Worm (Caenorhabditis elegans) whole organism, late embryonic: Measurements from ENCODE around the gene attf-2.

ENCODE experiments used
- C08G9.2 ChIP-seq: sonication (generic microtip); optimal IDR thresholded peaks from 2 replicates; lab custom pipeline; 2016; ENCODE audit warnings: mild to moderate bottlenecking, missing genetic modification characterization, moderate library complexity, missing compliant biosample characterization
- K02D7.2 ChIP-seq: sonication (generic microtip); optimal IDR thresholded peaks from 2 replicates; lab custom pipeline; 2017; ENCODE audit warnings: mild to moderate bottlenecking, missing genetic modification characterization, missing compliant biosample characterization
- K09A11.1 ChIP-seq: sonication (generic microtip); optimal IDR thresholded peaks from 2 replicates; lab custom pipeline; 2017; ENCODE audit warnings: antibody characterized with exemption, mild to moderate bottlenecking, missing genetic modification characterization, missing compliant biosample characterization; ENCODE audit not compliant: insufficient read depth
- T23F11.4 ChIP-seq: fragments of 200-800 bp; sonication (Bioruptor generic); optimal IDR thresholded peaks from 2 replicates; lab custom pipeline; 2018; ENCODE audit warnings: mild to moderate bottlenecking, missing genetic modification characterization, missing compliant biosample characterization
- Y22D7AL.16 ChIP-seq: sonication (generic microtip); optimal IDR thresholded peaks from 2 replicates; lab custom pipeline; 2016; ENCODE audit warnings: missing genetic modification characterization, missing compliant biosample characterization
- ahr-1 ChIP-seq: sonication (generic microtip); optimal IDR thresholded peaks from 2 replicates; lab custom pipeline; 2016; ENCODE audit warnings: missing genetic modification characterization, missing compliant biosample characterization
- ceh-14 ChIP-seq: sonication (generic microtip); optimal IDR thresholded peaks from 2 replicates; lab custom pipeline; 2016; ENCODE audit warnings: missing genotype, missing genetic modification characterization, missing compliant biosample characterization
- ceh-18 ChIP-seq: sonication (generic microtip); optimal IDR thresholded peaks from 2 replicates; lab custom pipeline; 2016; ENCODE audit warnings: missing genetic modification characterization, missing compliant biosample characterization
- ceh-2 ChIP-seq: sonication (generic microtip); optimal IDR thresholded peaks from 2 replicates; lab custom pipeline; 2016; ENCODE audit warnings: missing genotype, missing genetic modification characterization, missing compliant biosample characterization
- ceh-22 ChIP-seq: sonication (generic microtip); optimal IDR thresholded peaks from 2 replicates; lab custom pipeline; 2017; ENCODE audit warnings: missing biosample characterization, missing genetic modification characterization
- ceh-24 ChIP-seq: sonication (generic microtip); optimal IDR thresholded peaks from 2 replicates; lab custom pipeline; 2016; ENCODE audit warnings: mild to moderate bottlenecking, missing genetic modification characterization, missing compliant biosample characterization
- ceh-30 ChIP-seq: fragments of 150-350 bp; optimal IDR thresholded peaks from 2 replicates; lab custom pipeline; 2014; ENCODE audit warnings: missing biosample characterization, missing genetic modification characterization
- ceh-31 ChIP-seq: sonication (generic microtip); optimal IDR thresholded peaks from 2 replicates; lab custom pipeline; 2016; ENCODE audit warnings: missing genetic modification characterization, missing compliant biosample characterization
- ceh-34 ChIP-seq: sonication (generic microtip); optimal IDR thresholded peaks from 2 replicates; lab custom pipeline; 2016; ENCODE audit warnings: mild to moderate bottlenecking, missing genetic modification characterization, missing compliant biosample characterization
- ceh-6 ChIP-seq: fragments of 200-800 bp; sonication (Bioruptor generic); optimal IDR thresholded peaks from 2 replicates; lab custom pipeline; 2018; ENCODE audit warnings: mild to moderate bottlenecking, missing genetic modification characterization, missing compliant biosample characterization
- dmd-4 ChIP-seq: sonication (generic microtip); optimal IDR thresholded peaks from 2 replicates; lab custom pipeline; 2016; ENCODE audit warnings: borderline replicate concordance, missing genetic modification characterization, missing compliant biosample characterization
- dve-1 ChIP-seq: sonication (generic microtip); optimal IDR thresholded peaks from 2 replicates; lab custom pipeline; 2017; ENCODE audit warnings: antibody characterized with exemption, mild to moderate bottlenecking, missing genetic modification characterization, missing compliant biosample characterization
- ets-4 ChIP-seq: sonication (generic microtip); optimal IDR thresholded peaks from 2 replicates; lab custom pipeline; 2016; ENCODE audit warnings: missing genetic modification characterization, missing compliant biosample characterization
- fax-1 ChIP-seq: sonication (generic microtip); optimal IDR thresholded peaks from 2 replicates; lab custom pipeline; 2016; ENCODE audit warnings: missing genotype, missing genetic modification characterization, missing compliant biosample characterization
- gmeb-2 ChIP-seq: sonication (generic microtip); optimal IDR thresholded peaks from 2 replicates; lab custom pipeline; 2016; ENCODE audit warnings: missing genetic modification characterization, inconsistent platforms, missing compliant biosample characterization
- hlh-30 ChIP-seq: sonication (generic microtip); optimal IDR thresholded peaks from 2 replicates; lab custom pipeline; 2017; ENCODE audit warnings: antibody characterized with exemption, missing genetic modification characterization, missing compliant biosample characterization; ENCODE audit not compliant: insufficient read depth
- hlh-8 ChIP-seq: sonication (generic microtip); optimal IDR thresholded peaks from 2 replicates; lab custom pipeline; 2016; ENCODE audit warnings: missing genotype, missing genetic modification characterization, missing compliant biosample characterization
- lin-11 ChIP-seq: fragments of 200-800 bp; sonication (Bioruptor generic); optimal IDR thresholded peaks from 2 replicates; lab custom pipeline; 2018; ENCODE audit warnings: mild to moderate bottlenecking, missing genetic modification characterization, missing compliant biosample characterization
- madf-2 ChIP-seq: sonication (generic microtip); optimal IDR thresholded peaks from 2 replicates; lab custom pipeline; 2017; ENCODE audit warnings: missing genetic modification characterization, missing compliant biosample characterization
- nhr-232 ChIP-seq: sonication (generic microtip); optimal IDR thresholded peaks from 2 replicates; lab custom pipeline; 2016; ENCODE audit warnings: missing genetic modification characterization, missing compliant biosample characterization
- npax-4 ChIP-seq: sonication (generic microtip); optimal IDR thresholded peaks from 2 replicates; lab custom pipeline; 2016; ENCODE audit warnings: missing genetic modification characterization, missing compliant biosample characterization
- pag-3 ChIP-seq: sonication (generic microtip); optimal IDR thresholded peaks from 2 replicates; lab custom pipeline; 2016; ENCODE audit warnings: missing compliant biosample characterization, missing genetic modification characterization, borderline replicate concordance
- pros-1 ChIP-seq: fragments of 150-350 bp; optimal IDR thresholded peaks from 2 replicates; lab custom pipeline; 2014; ENCODE audit warnings: missing biosample characterization, missing genetic modification reagents, missing genetic modification characterization
- rnt-1 ChIP-seq: sonication (generic microtip); optimal IDR thresholded peaks from 2 replicates; lab custom pipeline; 2016; ENCODE audit warnings: missing genetic modification characterization, missing compliant biosample characterization
- sdc-2 ChIP-seq: sonication (generic microtip); optimal IDR thresholded peaks from 2 replicates; lab custom pipeline; 2016; ENCODE audit warnings: missing genotype, missing genetic modification characterization, missing compliant biosample characterization
- sox-2 ChIP-seq: fragments of 200-800 bp; sonication (Bioruptor generic); IDR thresholded peaks from 2 replicates; pipeline ENCODE4 v1.3.6; 2022; ENCODE audit warnings: missing genetic modification reagents, missing genetic modification characterization, missing compliant biosample characterization
- syd-9 ChIP-seq: sonication (generic microtip); optimal IDR thresholded peaks from 2 replicates; lab custom pipeline; 2016; ENCODE audit warnings: mild to moderate bottlenecking, missing genetic modification characterization, moderate library complexity, missing compliant biosample characterization
- unc-3 ChIP-seq, 2 experiments: fragments of 200-800 bp in 1 of 2; sonication (Bioruptor generic) in 1 of 2; sonication (generic microtip) in 1 of 2; conservative IDR thresholded peaks in 1 of 2; optimal IDR thresholded peaks in 1 of 2; 2 replicates each; pipeline versions ENCODE4 v1.3.6 to Lab custom; 2016 to 2022; ENCODE audit warnings: missing compliant biosample characterization in 2 of 2, missing genetic modification characterization in 2 of 2, missing genetic modification reagents in 1 of 2
- unc-42 ChIP-seq: sonication (generic microtip); optimal IDR thresholded peaks from 2 replicates; lab custom pipeline; 2016; ENCODE audit warnings: missing genotype, missing genetic modification characterization, missing compliant biosample characterization
- unc-86 ChIP-seq: sonication (generic microtip); optimal IDR thresholded peaks from 2 replicates; lab custom pipeline; 2016; ENCODE audit warnings: missing genetic modification characterization, missing compliant biosample characterization
- zip-5 ChIP-seq: sonication (generic microtip); optimal IDR thresholded peaks from 2 replicates; lab custom pipeline; 2016; ENCODE audit warnings: missing genetic modification characterization, missing compliant biosample characterization

Gene attf-2

ce11 chrV:7193562-7193961 is 2.4 kb downstream of the attf-2 start, which contains the start of gene F09G2.8:
F09G2.8 (minus strand) TSS chrV:7193662.
- TF ChIP-seq ceh-2 (tag; lab: Kevin White, UChicago): no peak
- no peak for TF ChIP-seq dve-1
- TF ChIP-seq ceh-31 (tag; lab: Kevin White, UChicago): no peak
- TF ChIP-seq hlh-8 (tag; lab: Kevin White, UChicago): no peak
- TF ChIP-seq madf-2 (tag; lab: Kevin White, UChicago): no peak
- TF ChIP-seq syd-9 (tag; lab: Kevin White, UChicago): no peak
- TF ChIP-seq K09A11.1 (tag; lab: Kevin White, UChicago): no peak

DNA sequence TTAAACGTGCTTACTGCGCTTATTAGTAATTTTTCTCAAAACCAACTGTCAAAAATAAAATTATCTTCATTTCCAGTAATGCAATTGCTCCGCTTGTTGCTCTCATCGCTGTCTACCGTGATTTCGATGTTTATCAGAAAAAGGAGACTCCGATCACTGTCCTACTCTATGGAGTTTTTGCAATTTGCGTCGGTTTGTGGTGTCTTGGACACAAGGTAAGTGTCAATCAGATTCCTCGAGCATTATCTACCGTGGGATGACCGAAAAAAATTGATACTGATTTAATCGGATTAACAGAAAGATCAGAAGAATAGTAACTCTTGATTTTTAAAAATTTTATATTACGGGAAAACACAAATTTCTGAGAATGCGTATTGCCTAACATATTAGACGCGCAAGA is 8.6 kb downstream of the attf-2 start:
- TF ChIP-seq gmeb-2 (no peak), unc-42 (no peak), nhr-232 (tag; lab: Kevin White, UChicago) (no peak), rnt-1 (tag; lab: Kevin White, UChicago) (no peak), C08G9.2 (tag; lab: Kevin White, UChicago) (no peak), unc-3 (GFP tag; conservative IDR thresholded peaks at IDR 0.05; lab: Robert Waterston, UW) (no peak), unc-3 (tag; optimal IDR thresholded peaks at IDR 0.05; lab: Kevin White, UChicago) (no peak), sox-2 (GFP tag; lab: Robert Waterston, UW) (no peak), ceh-34 (tag; lab: Kevin White, UChicago) (no peak), pag-3 (tag; lab: Kevin White, UChicago) (no peak), hlh-8 (tag; lab: Kevin White, UChicago) (no peak), ceh-24 (no peak), dve-1 (no peak), dmd-4 (tag; lab: Kevin White, UChicago) (no peak), ceh-30 (tag; lab: Kevin White, UChicago) (no peak), ceh-6 (GFP tag; lab: Kevin White, UChicago) (no peak)

ce11 chrV:7186599-7186998 is 9.3 kb downstream of the attf-2 start:
- TF ChIP-seq Y22D7AL.16 (tag; lab: Kevin White, UChicago) (no peak), rnt-1 (tag; lab: Kevin White, UChicago) (no peak), madf-2 (tag; lab: Kevin White, UChicago) (no peak), ceh-34 (tag; lab: Kevin White, UChicago) (no peak), sdc-2 (tag; lab: Kevin White, UChicago) (no peak), ceh-22 (tag; lab: Kevin White, UChicago) (no peak), ahr-1 (no peak), lin-11 (tag; lab: Kevin White, UChicago) (no peak), ceh-18 (tag; lab: Kevin White, UChicago) (no peak), syd-9 (tag; lab: Kevin White, UChicago) (no peak)

- TF ChIP-seq dve-1 (no peak), fax-1 (tag; lab: Kevin White, UChicago) (no peak), hlh-30 (tag; lab: Kevin White, UChicago) (no peak), pros-1 (tag; lab: Kevin White, UChicago) (no peak), zip-5 (tag; lab: Kevin White, UChicago) (no peak), K02D7.2 (no peak), unc-86 (tag; lab: Kevin White, UChicago) (no peak), T23F11.4 (GFP tag; lab: Kevin White, UChicago) (no peak), dmd-4 (tag; lab: Kevin White, UChicago) (no peak), ceh-14 (tag; lab: Kevin White, UChicago) (no peak), npax-4 (tag; lab: Kevin White, UChicago) (no peak), ceh-24 (no peak), ceh-22 (tag; lab: Kevin White, UChicago) (no peak), ets-4 (tag; lab: Kevin White, UChicago) (no peak)
These were observed 11.4 kb downstream of the attf-2 start, which contains the start of gene pitr-5 for ce11 chrV:7184549-7184948. pitr-5 (plus strand) TSS chrV:7184849.
